Worm (Caenorhabditis elegans) whole organism, young adult: ENCODE results near the gene nas-13.

Experiments
- B0261.1 ChIP-seq: sonication (generic microtip); optimal IDR thresholded peaks from 2 replicates; lab custom pipeline; 2016; ENCODE audit warnings: mild to moderate bottlenecking, missing genetic modification characterization, moderate library complexity, missing compliant biosample characterization
- ztf-25 ChIP-seq: fragments of 200-800 bp; sonication (Bioruptor generic); IDR thresholded peaks from 2 replicates; pipeline ENCODE4 v1.3.6; 2022; ENCODE audit warnings: missing genetic modification reagents, missing genetic modification characterization, missing compliant biosample characterization

- TF ChIP-seq ztf-25 (no peak), B0261.1 (no peak)
Measured at ce11 chrX:15466032-15466431, 38.0 kb upstream of the nas-13 start, which contains the start of gene sprr-1.
